Fruit fly (Drosophila melanogaster) whole organism, embryonic: ENCODE results near the gene Bgb.

Experiments used
- Ada2b ChIP-seq: fragments of 200-800 bp; sonication (Bioruptor generic); IDR thresholded peaks from 2 replicates; pipeline ENCODE4 v1.3.6; 2022; ENCODE audit warnings: missing biosample characterization, missing genetic modification characterization
- B-H2 ChIP-seq: fragments of 200-800 bp; sonication (Bioruptor generic); optimal IDR thresholded peaks from 2 replicates; lab custom pipeline; 2018; ENCODE audit warnings: missing biosample characterization, mild to moderate bottlenecking, missing genetic modification characterization
- BEAF-32 ChIP-seq: fragments of 200-800 bp; sonication (Bioruptor generic); optimal IDR thresholded peaks from 3 replicates; lab custom pipeline; 2017; ENCODE audit warnings: missing biosample characterization, missing genetic modification characterization, mild to moderate bottlenecking, moderate library complexity, missing genetic modification reagents
- CG10147 ChIP-seq: fragments of 200-800 bp; sonication (Bioruptor generic); optimal IDR thresholded peaks from 2 replicates; lab custom pipeline; 2019; ENCODE audit warnings: missing biosample characterization, mild to moderate bottlenecking, missing genetic modification characterization, moderate library complexity
- CG11085 ChIP-seq: fragments of 200-800 bp; sonication (Bioruptor generic); IDR thresholded peaks from 2 replicates; pipeline ENCODE4 v1.3.6; 2022; ENCODE audit warnings: missing biosample characterization, missing genetic modification characterization
- CG11093 ChIP-seq: fragments of 200-800 bp; sonication (Bioruptor generic); IDR thresholded peaks from 3 replicates; pipeline ENCODE4 v1.3.6; 2022; ENCODE audit warnings: missing biosample characterization, missing genetic modification characterization
- CG12744 ChIP-seq: fragments of 200-800 bp; sonication (Bioruptor generic); optimal IDR thresholded peaks from 2 replicates; lab custom pipeline; 2016; ENCODE audit warnings: missing biosample characterization, missing genetic modification characterization
- CG12769 ChIP-seq: fragments of 200-800 bp; sonication (Bioruptor generic); optimal IDR thresholded peaks from 2 replicates; lab custom pipeline; 2019; ENCODE audit warnings: missing biosample characterization, mild to moderate bottlenecking, missing genetic modification characterization, moderate library complexity
- CG13424 ChIP-seq: fragments of 200-800 bp; sonication (Bioruptor generic); optimal IDR thresholded peaks from 2 replicates; lab custom pipeline; 2019; ENCODE audit warnings: missing biosample characterization, mild to moderate bottlenecking, missing genetic modification characterization, moderate library complexity
- CG17912 ChIP-seq: fragments of 200-800 bp; sonication (Bioruptor generic); optimal IDR thresholded peaks from 2 replicates; lab custom pipeline; 2018; ENCODE audit warnings: missing biosample characterization, mild to moderate bottlenecking, missing genetic modification characterization
- CG18476 ChIP-seq: fragments of 200-800 bp; sonication (Bioruptor generic); optimal IDR thresholded peaks from 2 replicates; lab custom pipeline; 2016; ENCODE audit warnings: missing biosample characterization, mild to moderate bottlenecking, missing genetic modification characterization
- CG2120 ChIP-seq: fragments of 200-800 bp; sonication (Bioruptor generic); optimal IDR thresholded peaks from 3 replicates; lab custom pipeline; 2016; ENCODE audit warnings: missing biosample characterization, missing genetic modification characterization
- CG2875 ChIP-seq: fragments of 200-800 bp; sonication (Bioruptor generic); optimal IDR thresholded peaks from 2 replicates; lab custom pipeline; 2017; ENCODE audit warnings: missing biosample characterization, mild to moderate bottlenecking, missing genetic modification characterization, missing genetic modification reagents
- CG31365 ChIP-seq: fragments of 200-800 bp; sonication (Bioruptor generic); optimal IDR thresholded peaks from 2 replicates; lab custom pipeline; 2018; ENCODE audit warnings: missing biosample characterization, mild to moderate bottlenecking, missing genetic modification characterization
- CG34224 ChIP-seq: fragments of 200-800 bp; sonication (Bioruptor generic); IDR thresholded peaks from 3 replicates; pipeline ENCODE4 v1.3.6; 2022; ENCODE audit warnings: missing biosample characterization, missing genetic modification characterization; ENCODE audit not compliant: partially characterized antibody
- CG5245 ChIP-seq: fragments of 200-800 bp; sonication (Bioruptor generic); optimal IDR thresholded peaks from 3 replicates; lab custom pipeline; 2016; ENCODE audit warnings: missing biosample characterization, missing genetic modification characterization
- CG6175 ChIP-seq: fragments of 200-800 bp; sonication (Bioruptor generic); IDR thresholded peaks from 3 replicates; pipeline ENCODE4 v1.3.6; 2022; ENCODE audit warnings: missing biosample characterization, missing genetic modification characterization
- CG6689 ChIP-seq: fragments of 200-800 bp; sonication (Bioruptor generic); IDR thresholded peaks from 2 replicates; pipeline ENCODE4 v1.3.6; 2022; ENCODE audit warnings: missing biosample characterization, missing genetic modification characterization
- Camta ChIP-seq: fragments of 200-800 bp; sonication (Bioruptor generic); optimal IDR thresholded peaks from 2 replicates; lab custom pipeline; 2016; ENCODE audit warnings: missing biosample characterization, missing genetic modification characterization
- Chrac-16 ChIP-seq: fragments of 200-800 bp; sonication (Bioruptor generic); optimal IDR thresholded peaks from 3 replicates; lab custom pipeline; 2016; ENCODE audit warnings: missing biosample characterization, missing genetic modification characterization
- Dbx ChIP-seq: fragments of 200-800 bp; sonication (Bioruptor generic); IDR thresholded peaks from 3 replicates; pipeline ENCODE4 v1.3.6; 2022; ENCODE audit warnings: missing biosample characterization, missing genetic modification characterization
- HLH4C ChIP-seq: fragments of 200-800 bp; sonication (Bioruptor generic); IDR thresholded peaks from 3 replicates; pipeline ENCODE4 v1.3.6; 2022; ENCODE audit warnings: missing biosample characterization, missing genetic modification characterization; ENCODE audit not compliant: partially characterized antibody
- Mad ChIP-seq: fragments of 200-800 bp; sonication (Bioruptor generic); optimal IDR thresholded peaks from 2 replicates; lab custom pipeline; 2016; ENCODE audit warnings: missing biosample characterization, missing genetic modification characterization
- Nf-YA ChIP-seq: fragments of 200-800 bp; sonication (Bioruptor generic); IDR thresholded peaks from 2 replicates; pipeline ENCODE4 v1.3.6; 2022; ENCODE audit warnings: missing biosample characterization, missing genetic modification characterization
- Sox100B ChIP-seq: fragments of 200-800 bp; sonication (Bioruptor generic); optimal IDR thresholded peaks from 3 replicates; lab custom pipeline; 2018; ENCODE audit warnings: missing biosample characterization, mild to moderate bottlenecking, missing genetic modification characterization
- Tbp ChIP-seq: fragments of >200 bp; optimal IDR thresholded peaks from 2 replicates; lab custom pipeline; 2018; ENCODE audit warnings: missing biosample characterization, missing genetic modification characterization
- abd-A ChIP-seq: fragments of 200-800 bp; sonication (Bioruptor generic); optimal IDR thresholded peaks from 3 replicates; lab custom pipeline; 2019; ENCODE audit warnings: missing biosample characterization, mild to moderate bottlenecking, missing genetic modification characterization, moderate library complexity
- al ChIP-seq: fragments of 200-800 bp; sonication (Bioruptor generic); IDR thresholded peaks from 2 replicates; pipeline ENCODE4 v1.3.6; 2022; ENCODE audit warnings: missing biosample characterization, missing genetic modification characterization
- bab2 ChIP-seq: fragments of 200-800 bp; sonication (Bioruptor generic); optimal IDR thresholded peaks from 2 replicates; lab custom pipeline; 2016; ENCODE audit warnings: missing biosample characterization, missing genetic modification characterization
- chm ChIP-seq: fragments of 200-800 bp; sonication (Bioruptor generic); IDR thresholded peaks from 2 replicates; pipeline ENCODE4 v1.3.6; 2022; ENCODE audit warnings: missing biosample characterization, missing genetic modification characterization
- crol ChIP-seq: fragments of 200-800 bp; sonication (Bioruptor generic); IDR thresholded peaks from 2 replicates; pipeline ENCODE4 v1.3.6; 2022; ENCODE audit warnings: missing biosample characterization, missing genetic modification characterization
- da ChIP-seq: fragments of 200-800 bp; sonication (Bioruptor generic); optimal IDR thresholded peaks from 2 replicates; lab custom pipeline; 2016; ENCODE audit warnings: missing biosample characterization, missing genetic modification characterization
- exex ChIP-seq: fragments of 200-800 bp; sonication (Bioruptor generic); optimal IDR thresholded peaks from 4 replicates; lab custom pipeline; 2018; ENCODE audit warnings: missing biosample characterization, mild to moderate bottlenecking, missing genetic modification characterization, moderate library complexity
- fru ChIP-seq: fragments of >200 bp; optimal IDR thresholded peaks from 2 replicates; lab custom pipeline; 2017
- fu2 ChIP-seq: fragments of 200-800 bp; sonication (Bioruptor generic); optimal IDR thresholded peaks from 2 replicates; lab custom pipeline; 2016; ENCODE audit warnings: missing biosample characterization, missing genetic modification characterization
- gt ChIP-seq: fragments of 200-800 bp; sonication (Bioruptor generic); IDR thresholded peaks from 2 replicates; pipeline ENCODE4 v1.3.6; 2022; ENCODE audit warnings: missing biosample characterization, missing genetic modification characterization
- ham ChIP-seq: fragments of 200-800 bp; sonication (Bioruptor generic); IDR thresholded peaks from 2 replicates; pipeline ENCODE4 v1.3.6; 2022; ENCODE audit warnings: missing biosample characterization, missing genetic modification characterization
- jing ChIP-seq: fragments of 200-800 bp; sonication (Bioruptor generic); optimal IDR thresholded peaks from 2 replicates; lab custom pipeline; 2018; ENCODE audit warnings: missing biosample characterization, mild to moderate bottlenecking, missing genetic modification characterization
- jumu ChIP-seq: fragments of 200-800 bp; sonication (Bioruptor generic); optimal IDR thresholded peaks from 3 replicates; lab custom pipeline; 2016; ENCODE audit warnings: missing biosample characterization, missing genetic modification characterization
- luna ChIP-seq: fragments of 200-800 bp; sonication (Bioruptor generic); optimal IDR thresholded peaks from 2 replicates; lab custom pipeline; 2016; ENCODE audit warnings: missing biosample characterization, missing genetic modification characterization
- nerfin-2 ChIP-seq: fragments of 200-800 bp; sonication (Bioruptor generic); IDR thresholded peaks from 2 replicates; pipeline ENCODE4 v1.3.6; 2022; ENCODE audit warnings: missing biosample characterization, missing genetic modification characterization; ENCODE audit not compliant: partially characterized antibody
- org-1 ChIP-seq: fragments of 200-800 bp; sonication (Bioruptor generic); optimal IDR thresholded peaks from 2 replicates; lab custom pipeline; 2017; ENCODE audit warnings: missing biosample characterization, missing genetic modification characterization
- pan ChIP-seq, 4 experiments: fragments of >200 bp in 3 of 4; fragments of 200-800 bp in 1 of 4; sonication (Bioruptor generic) in 1 of 4; optimal IDR thresholded peaks in 3 of 4; IDR thresholded peaks in 1 of 4; 2 replicates each; pipeline versions ENCODE4 v1.3.6 to Lab custom; 2017 to 2022; ENCODE audit warnings: missing biosample characterization in 2 of 4, missing genetic modification characterization in 2 of 4, mixed read lengths in 1 of 4
- peb ChIP-seq: fragments of 200-800 bp; sonication (Bioruptor generic); IDR thresholded peaks from 2 replicates; pipeline ENCODE4 v1.3.6; 2022; ENCODE audit warnings: missing biosample characterization, missing genetic modification characterization
- pros ChIP-seq: fragments of 200-800 bp; sonication (Bioruptor generic); optimal IDR thresholded peaks from 3 replicates; lab custom pipeline; 2019; ENCODE audit warnings: missing biosample characterization, mild to moderate bottlenecking, missing genetic modification characterization, moderate library complexity
- slbo ChIP-seq: fragments of 200-800 bp; sonication (Bioruptor generic); IDR thresholded peaks from 2 replicates; pipeline ENCODE4 v1.3.6; 2022; ENCODE audit warnings: missing biosample characterization, missing genetic modification characterization
- tna ChIP-seq: fragments of 200-800 bp; sonication (Bioruptor generic); IDR thresholded peaks from 2 replicates; pipeline ENCODE4 v1.3.6; 2022; ENCODE audit warnings: missing biosample characterization, missing genetic modification characterization; ENCODE audit not compliant: partially characterized antibody
- trem ChIP-seq: fragments of 200-800 bp; optimal IDR thresholded peaks from 3 replicates; lab custom pipeline; 2019; ENCODE audit warnings: missing biosample characterization, mild to moderate bottlenecking, missing genetic modification characterization, moderate library complexity
- trh ChIP-seq: fragments of 200-800 bp; sonication (Bioruptor generic); optimal IDR thresholded peaks from 2 replicates; lab custom pipeline; 2016; ENCODE audit warnings: missing biosample characterization, missing genetic modification characterization
- tx ChIP-seq: fragments of 200-800 bp; sonication (Bioruptor generic); optimal IDR thresholded peaks from 2 replicates; lab custom pipeline; 2016; ENCODE audit warnings: missing biosample characterization, missing genetic modification characterization

Bgb gene

DNA sequence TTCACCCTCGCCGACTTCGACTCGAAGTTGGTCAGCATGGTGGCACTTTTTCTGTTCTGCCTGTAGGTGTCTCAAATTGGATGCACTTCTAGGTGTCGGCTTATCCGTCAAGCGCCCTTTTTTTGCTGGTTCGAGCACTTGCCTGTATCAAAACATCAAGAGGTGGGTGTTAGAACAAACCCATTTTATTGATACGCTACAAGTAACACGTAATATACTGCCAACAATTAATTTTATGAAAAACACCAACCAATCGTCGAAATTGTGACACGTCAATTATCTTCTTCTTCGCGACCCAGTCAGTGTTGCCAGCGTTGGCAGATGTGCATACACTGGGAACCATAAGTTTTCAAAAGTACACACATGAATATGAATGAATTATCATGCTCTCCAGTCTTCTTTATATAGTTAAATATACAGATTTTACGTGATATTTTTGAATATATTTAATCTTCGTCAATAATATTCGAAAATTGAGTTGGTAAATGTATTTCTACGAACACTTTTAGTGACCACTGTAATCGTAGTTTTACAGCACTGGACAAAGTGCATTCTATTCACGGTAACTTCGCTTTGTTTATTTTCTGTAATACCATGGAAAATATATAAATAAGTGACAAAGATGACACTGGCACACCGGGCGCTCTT, 5.5 kb downstream of the Bgb start, which contains the start of the genes alphaCOP and CG13919 (continued):
- peak; percentile 65 for TF ChIP-seq CG31365
- peak; percentile 96 for TF ChIP-seq CG11085
- TF ChIP-seq Camta, result peak; percentile 93
- TF ChIP-seq trem (tag; lab: Kevin White, UChicago), result peak; percentile 92
- TF ChIP-seq Mad (GFP tag; lab: Kevin White, UChicago), result peak; percentile 95
- peak; percentile 65 for TF ChIP-seq crol
- no peak for TF ChIP-seq Sox100B (GFP tag; lab: Kevin White, UChicago)
- peak; percentile 91 for TF ChIP-seq CG5245 (GFP tag; lab: Kevin White, UChicago)
- TF ChIP-seq CG11093 (GFP tag; lab: Robert Waterston, UW), result peak; percentile 97
- TF ChIP-seq CG13424 (tag; lab: Kevin White, UChicago), result peak; percentile 97
- no peak for TF ChIP-seq HLH4C (GFP tag; lab: Robert Waterston, UW)
- TF ChIP-seq pros, result peak; percentile 27
- peak; percentile 85 for TF ChIP-seq jumu (GFP tag; lab: Kevin White, UChicago)
- peak; percentile 81 for TF ChIP-seq Nf-YA
- TF ChIP-seq exex (tag; lab: Kevin White, UChicago), result peak; percentile 85
- peak; percentile 98 for TF ChIP-seq Chrac-16 (GFP tag; lab: Kevin White, UChicago)
- TF ChIP-seq trh (GFP tag; lab: Kevin White, UChicago), result peak; percentile 95
- peak; percentile 98 for TF ChIP-seq chm
- TF ChIP-seq CG34224, result 0 out of 3 replicates have a peak, but pooled peaks have one; percentile 38
- peak; percentile 88 for TF ChIP-seq tx
- TF ChIP-seq Ada2b (GFP tag; lab: Robert Waterston, UW), result peak; percentile 89
- TF ChIP-seq CG10147 (GFP tag; lab: Kevin White, UChicago), result peak; percentile 90
- peak; percentile 85 for TF ChIP-seq gt
- peak; percentile 92 for TF ChIP-seq ham (GFP tag; lab: Robert Waterston, UW)
- peak; percentile 91 for TF ChIP-seq CG12744 (GFP tag; lab: Kevin White, UChicago)
- TF ChIP-seq bab2 (GFP tag; lab: Kevin White, UChicago), result peak; percentile 96
- TF ChIP-seq CG2120, result peak; percentile 98
- TF ChIP-seq peb (GFP tag; lab: Robert Waterston, UW), result peak; percentile 87
- TF ChIP-seq luna (GFP tag; lab: Kevin White, UChicago), result peak; percentile 72
- TF ChIP-seq CG18476, result peak; percentile 95
- TF ChIP-seq fu2 (GFP tag; lab: Kevin White, UChicago), result peak; percentile 84
- TF ChIP-seq B-H2 (GFP tag; lab: Kevin White, UChicago), result peak; percentile 94
- peak; percentile 91 for TF ChIP-seq org-1
- no peak for TF ChIP-seq Tbp
- peak; percentile 50 for TF ChIP-seq BEAF-32
- no peak for TF ChIP-seq tna (GFP tag; lab: Robert Waterston, UW)
- peak; percentile 84 for TF ChIP-seq CG17912 (GFP tag; lab: Kevin White, UChicago)
- peak; percentile 90 for TF ChIP-seq jing (GFP tag; lab: Kevin White, UChicago)
- peak; percentile 97 for TF ChIP-seq CG6689 (GFP tag; lab: Robert Waterston, UW)
- peak; percentile 93 for TF ChIP-seq Dbx (GFP tag; lab: Robert Waterston, UW)
- TF ChIP-seq da (GFP tag; lab: Kevin White, UChicago), result peak; percentile 72
- TF ChIP-seq CG6175 (GFP tag; lab: Robert Waterston, UW), result peak; percentile 83
- no peak for TF ChIP-seq CG12769
- no peak for TF ChIP-seq pan (optimal IDR thresholded peaks at IDR 0.05; lab: Kevin White, UChicago)
- peak in 1 of 2 experiments; percentile 97 for TF ChIP-seq pan (GFP tag; optimal IDR thresholded peaks at IDR 0.05 in 1 of 2, IDR thresholded peaks at IDR 0.05 in 1 of 2)
- no peak for TF ChIP-seq abd-A
- TF ChIP-seq fru (lab: Kevin White, UChicago), result no peak
- peak; percentile 94 for TF ChIP-seq al (GFP tag; lab: Robert Waterston, UW)
- TF ChIP-seq slbo (GFP tag; lab: Robert Waterston, UW), result peak; percentile 99
- TF ChIP-seq CG2875, result peak; percentile 89
- no peak for TF ChIP-seq nerfin-2 (GFP tag; lab: Robert Waterston, UW)
